Worm (Caenorhabditis elegans) whole organism, L4 larva: ENCODE results near the gene him-3.
A peak's percentile ranks its signal among the peaks of the same experiment; 100 is the strongest.

ENCODE experiments used
- D1046.2 ChIP-seq: fragments of 200-800 bp; sonication (Bioruptor generic); IDR thresholded peaks from 2 replicates; pipeline ENCODE4 v1.3.6; 2022; ENCODE audit warnings: missing genetic modification characterization, missing compliant biosample characterization
- Y105C5A.15 ChIP-seq: fragments of 200-800 bp; sonication (Bioruptor generic); IDR thresholded peaks from 2 replicates; pipeline ENCODE4 v1.3.6; 2022; ENCODE audit warnings: missing genetic modification characterization, missing compliant biosample characterization
- Y5F2A.4 ChIP-seq: fragments of 200-800 bp; sonication (Bioruptor generic); optimal IDR thresholded peaks from 2 replicates; lab custom pipeline; 2018; ENCODE audit warnings: mild to moderate bottlenecking, missing genetic modification characterization, missing compliant biosample characterization
- Y75B8A.6 ChIP-seq: fragments of 200-800 bp; sonication (Bioruptor generic); IDR thresholded peaks from 2 replicates; pipeline ENCODE4 v1.3.6; 2022; ENCODE audit warnings: missing genetic modification reagents, missing genetic modification characterization, missing compliant biosample characterization
- ZK337.2 ChIP-seq: fragments of 200-800 bp; sonication (Bioruptor generic); IDR thresholded peaks from 2 replicates; pipeline ENCODE4 v1.3.6; 2022; ENCODE audit warnings: missing genetic modification reagents, missing genetic modification characterization, missing compliant biosample characterization
- aly-2 ChIP-seq: sonication (generic microtip); optimal IDR thresholded peaks from 2 replicates; lab custom pipeline; 2018; ENCODE audit warnings: missing biosample characterization, missing genetic modification characterization
- attf-4 ChIP-seq: sonication (generic microtip); optimal IDR thresholded peaks from 3 replicates; lab custom pipeline; 2017; ENCODE audit warnings: missing biosample characterization, missing genetic modification characterization
- ceh-20 ChIP-seq: fragments of 200-800 bp; sonication (Bioruptor generic); IDR thresholded peaks from 2 replicates; pipeline ENCODE4 v1.3.6; 2022; ENCODE audit warnings: missing genetic modification reagents, missing genetic modification characterization, missing compliant biosample characterization
- ceh-28 ChIP-seq: fragments of 150-350 bp; optimal IDR thresholded peaks from 2 replicates; lab custom pipeline; 2014; ENCODE audit warnings: missing biosample characterization, missing genetic modification reagents, missing genetic modification characterization
- ceh-32 ChIP-seq: sonication (generic microtip); optimal IDR thresholded peaks from 2 replicates; lab custom pipeline; 2016; ENCODE audit warnings: mild to moderate bottlenecking, missing genetic modification characterization, missing compliant biosample characterization; ENCODE audit not compliant: poor library complexity
- ceh-82 ChIP-seq: sonication (generic microtip); optimal IDR thresholded peaks from 2 replicates; lab custom pipeline; 2017; ENCODE audit warnings: missing biosample characterization, missing genetic modification characterization
- cey-2 ChIP-seq: sonication (generic microtip); optimal IDR thresholded peaks from 3 replicates; lab custom pipeline; 2017; ENCODE audit warnings: missing genetic modification characterization, mild to moderate bottlenecking, missing compliant biosample characterization, antibody characterized with exemption, borderline replicate concordance; ENCODE audit not compliant: insufficient read depth
- ctbp-1 ChIP-seq: fragments of 200-800 bp; sonication (Bioruptor generic); IDR thresholded peaks from 2 replicates; pipeline ENCODE4 v1.3.6; 2022; ENCODE audit warnings: missing genetic modification reagents, missing genetic modification characterization, missing compliant biosample characterization
- daf-19 ChIP-seq: fragments of 200-800 bp; sonication (Bioruptor generic); conservative IDR thresholded peaks from 2 replicates; pipeline ENCODE4 v1.3.6; 2022; ENCODE audit warnings: missing genetic modification characterization, missing compliant biosample characterization
- daf-8 ChIP-seq: fragments of 200-800 bp; sonication (Bioruptor generic); IDR thresholded peaks from 2 replicates; pipeline ENCODE4 v1.3.6; 2022; ENCODE audit warnings: missing genetic modification characterization, missing compliant biosample characterization
- dmd-9 ChIP-seq: fragments of 200-800 bp; sonication (Bioruptor generic); IDR thresholded peaks from 2 replicates; pipeline ENCODE4 v1.3.6; 2022; ENCODE audit warnings: missing genetic modification reagents, missing genetic modification characterization, missing compliant biosample characterization
- dve-1 ChIP-seq: sonication (generic microtip); optimal IDR thresholded peaks from 2 replicates; lab custom pipeline; 2017; ENCODE audit warnings: antibody characterized with exemption, mild to moderate bottlenecking, missing genetic modification characterization, missing compliant biosample characterization; ENCODE audit not compliant: insufficient read depth
- gei-8 ChIP-seq: fragments of 200-800 bp; sonication (Bioruptor generic); optimal IDR thresholded peaks from 2 replicates; lab custom pipeline; 2018; ENCODE audit warnings: mild to moderate bottlenecking, missing genetic modification characterization, missing compliant biosample characterization
- hif-1 ChIP-seq, 2 experiments: sonication (generic microtip); optimal IDR thresholded peaks; 2 replicates each; lab custom pipeline; 2016 to 2017; ENCODE audit warnings: missing compliant biosample characterization in 2 of 2, missing genetic modification characterization in 2 of 2, missing genetic modification reagents in 2 of 2, missing genotype in 2 of 2, mild to moderate bottlenecking in 1 of 2
- hlh-11 ChIP-seq: fragments of 200-800 bp; sonication (Bioruptor generic); optimal IDR thresholded peaks from 2 replicates; lab custom pipeline; 2018; ENCODE audit warnings: mild to moderate bottlenecking, missing genetic modification characterization, missing compliant biosample characterization
- hmg-1.1 ChIP-seq: fragments of 200-800 bp; sonication (Bioruptor generic); IDR thresholded peaks from 2 replicates; pipeline ENCODE4 v1.3.6; 2022; ENCODE audit warnings: missing genetic modification reagents, missing genetic modification characterization, missing compliant biosample characterization
- lim-7 ChIP-seq: fragments of 200-800 bp; sonication (Bioruptor generic); IDR thresholded peaks from 2 replicates; pipeline ENCODE4 v1.3.6; 2022; ENCODE audit warnings: missing genetic modification characterization, missing compliant biosample characterization
- lin-1 ChIP-seq: fragments of 200-800 bp; sonication (Bioruptor generic); IDR thresholded peaks from 2 replicates; pipeline ENCODE4 v1.3.6; 2022; ENCODE audit warnings: missing genetic modification reagents, missing genetic modification characterization, missing compliant biosample characterization
- lin-13 ChIP-seq: fragments of 150-350 bp; optimal IDR thresholded peaks from 2 replicates; lab custom pipeline; 2014; ENCODE audit warnings: missing biosample characterization, missing genetic modification reagents, missing genetic modification characterization
- lin-38 ChIP-seq: fragments of 200-800 bp; sonication (Bioruptor generic); IDR thresholded peaks from 2 replicates; pipeline ENCODE4 v1.3.6; 2022; ENCODE audit warnings: missing genetic modification reagents, missing genetic modification characterization, missing compliant biosample characterization
- lir-3 ChIP-seq: sonication (generic microtip); optimal IDR thresholded peaks from 2 replicates; lab custom pipeline; 2016; ENCODE audit warnings: mild to moderate bottlenecking, missing genetic modification characterization, missing compliant biosample characterization
- madf-5 ChIP-seq, 2 experiments: fragments of 200-800 bp; sonication (Bioruptor generic); IDR thresholded peaks; 2 replicates each; pipeline ENCODE4 v1.3.6; 2022; ENCODE audit warnings: missing compliant biosample characterization in 2 of 2, missing genetic modification characterization in 2 of 2
- madf-9 ChIP-seq: fragments of 200-800 bp; sonication (Bioruptor generic); conservative IDR thresholded peaks from 2 replicates; pipeline ENCODE4 v1.3.6; 2022; ENCODE audit warnings: missing genetic modification reagents, missing genetic modification characterization, missing compliant biosample characterization
- mdl-1 ChIP-seq, 2 experiments: fragments of 150-350 bp in 1 of 2; sonication (generic microtip) in 1 of 2; optimal IDR thresholded peaks; 2 replicates each; lab custom pipeline; 2014 to 2017; ENCODE audit warnings: missing biosample characterization in 2 of 2, missing genetic modification characterization in 2 of 2
- mxl-3 ChIP-seq: fragments of 200-800 bp; sonication (Bioruptor generic); optimal IDR thresholded peaks from 2 replicates; lab custom pipeline; 2018; ENCODE audit warnings: mild to moderate bottlenecking, missing genetic modification characterization, missing compliant biosample characterization
- nhr-10 ChIP-seq: fragments of 150-350 bp; optimal IDR thresholded peaks from 2 replicates; lab custom pipeline; 2014; ENCODE audit warnings: missing biosample characterization, missing genetic modification characterization
- nhr-111 ChIP-seq: fragments of 200-800 bp; sonication (Bioruptor generic); optimal IDR thresholded peaks from 2 replicates; lab custom pipeline; 2018; ENCODE audit warnings: mild to moderate bottlenecking, missing genetic modification characterization, missing compliant biosample characterization
- nhr-237 ChIP-seq: sonication (generic microtip); optimal IDR thresholded peaks from 2 replicates; lab custom pipeline; 2017; ENCODE audit warnings: missing biosample characterization, missing genetic modification characterization
- nhr-41 ChIP-seq: fragments of 200-800 bp; sonication (Bioruptor generic); IDR thresholded peaks from 2 replicates; pipeline ENCODE4 v1.3.6; 2022; ENCODE audit warnings: missing genetic modification reagents, missing genetic modification characterization, missing compliant biosample characterization
- nhr-48 ChIP-seq: sonication (generic microtip); optimal IDR thresholded peaks from 2 replicates; lab custom pipeline; 2016; ENCODE audit warnings: mild to moderate bottlenecking, missing genetic modification characterization, missing compliant biosample characterization
- nhr-76 ChIP-seq: fragments of 150-350 bp; optimal IDR thresholded peaks from 2 replicates; lab custom pipeline; 2014; ENCODE audit warnings: missing biosample characterization, missing genetic modification characterization
- pha-4 ChIP-seq, 2 experiments: fragments of 150-350 bp in 1 of 2; fragments of 200-800 bp in 1 of 2; sonication (Bioruptor generic) in 1 of 2; IDR thresholded peaks in 1 of 2; optimal IDR thresholded peaks in 1 of 2; 2 replicates each; pipeline versions ENCODE4 v1.3.6 to Lab custom; 2014 to 2022; ENCODE audit warnings: missing genetic modification characterization in 2 of 2, missing genetic modification reagents in 2 of 2, missing biosample characterization in 1 of 2, missing compliant biosample characterization in 1 of 2
- rbr-2 ChIP-seq: sonication (generic microtip); optimal IDR thresholded peaks from 2 replicates; lab custom pipeline; 2016; ENCODE audit warnings: missing genotype, missing genetic modification characterization, missing compliant biosample characterization
- set-16 ChIP-seq: fragments of 200-800 bp; sonication (Bioruptor generic); IDR thresholded peaks from 2 replicates; pipeline ENCODE4 v1.3.6; 2022; ENCODE audit warnings: missing genetic modification reagents, missing genetic modification characterization, missing compliant biosample characterization
- snpc-1.2 ChIP-seq: fragments of 200-800 bp; sonication (Bioruptor generic); IDR thresholded peaks from 2 replicates; pipeline ENCODE4 v1.3.6; 2022; ENCODE audit warnings: missing genetic modification reagents, missing genetic modification characterization, missing compliant biosample characterization
- snpc-4 ChIP-seq: fragments of 150-350 bp; optimal IDR thresholded peaks from 2 replicates; lab custom pipeline; 2014; ENCODE audit warnings: missing biosample characterization, missing genetic modification characterization
- spr-3 ChIP-seq: fragments of 200-800 bp; sonication (Bioruptor generic); optimal IDR thresholded peaks from 2 replicates; lab custom pipeline; 2018; ENCODE audit warnings: mild to moderate bottlenecking, missing genetic modification characterization, missing compliant biosample characterization
- tag-97 ChIP-seq: fragments of 200-800 bp; sonication (Bioruptor generic); IDR thresholded peaks from 2 replicates; pipeline ENCODE4 v1.3.6; 2022; ENCODE audit warnings: missing genetic modification characterization, missing compliant biosample characterization
- unc-130 ChIP-seq: sonication (generic microtip); optimal IDR thresholded peaks from 2 replicates; lab custom pipeline; 2016; ENCODE audit warnings: missing genetic modification reagents, missing genetic modification characterization, missing compliant biosample characterization
- unc-39 ChIP-seq: sonication (generic microtip); optimal IDR thresholded peaks from 2 replicates; lab custom pipeline; 2017; ENCODE audit warnings: missing biosample characterization, missing genetic modification characterization
- unc-62 ChIP-seq, 3 experiments: fragments of 150-350 bp in 1 of 3; sonication (generic microtip); optimal IDR thresholded peaks in 2 of 3; peaks in 1 of 3; 1 replicate in 1 of 3; 2 replicates in 2 of 3; lab custom pipeline; 2014 to 2017; ENCODE audit warnings: missing biosample characterization in 3 of 3, missing genetic modification characterization in 3 of 3, missing genetic modification reagents in 3 of 3, missing genotype in 1 of 3
- vab-7 ChIP-seq: fragments of 200-800 bp; sonication (Bioruptor generic); IDR thresholded peaks from 2 replicates; pipeline ENCODE4 v1.3.6; 2022; ENCODE audit warnings: missing genetic modification reagents, missing genetic modification characterization, missing compliant biosample characterization
- zfp-3 ChIP-seq: fragments of 200-800 bp; sonication (Bioruptor generic); conservative IDR thresholded peaks from 2 replicates; pipeline ENCODE4 v1.3.6; 2022; ENCODE audit warnings: missing genetic modification reagents, missing genetic modification characterization, missing compliant biosample characterization
- zip-11 ChIP-seq: fragments of 200-800 bp; sonication (Bioruptor generic); IDR thresholded peaks from 2 replicates; pipeline ENCODE4 v1.3.6; 2022; ENCODE audit warnings: missing genetic modification characterization, missing compliant biosample characterization
- zip-2 ChIP-seq: fragments of 150-350 bp; optimal IDR thresholded peaks from 2 replicates; lab custom pipeline; 2014; ENCODE audit warnings: missing biosample characterization, missing genetic modification characterization
- ztf-11 ChIP-seq: fragments of 150-350 bp; optimal IDR thresholded peaks from 2 replicates; lab custom pipeline; 2014; ENCODE audit warnings: missing biosample characterization, missing genetic modification characterization

him-3 gene

ce11 chrIV:7016502-7016901 is 39.2 kb downstream of the him-3 start (continued):
- TF ChIP-seq zip-11 (GFP tag; lab: Robert Waterston, UW) (no peak), dmd-9 (GFP tag; lab: Robert Waterston, UW) (no peak), attf-4 (no peak), lin-38 (GFP tag; lab: Robert Waterston, UW) (0 out of 2 replicates have a peak, but pooled peaks have one; percentile 14), nhr-111 (GFP tag; lab: Kevin White, UChicago) (no peak), nhr-10 (no peak), ztf-11 (tag; lab: Kevin White, UChicago) (no peak), madf-9 (GFP tag; lab: Robert Waterston, UW) (no peak), snpc-1.2 (no peak), lin-1 (GFP tag; lab: Robert Waterston, UW) (no peak), ctbp-1 (GFP tag; lab: Robert Waterston, UW) (no peak), unc-39 (tag; lab: Kevin White, UChicago) (no peak), nhr-41 (GFP tag; lab: Robert Waterston, UW) (no peak), ceh-20 (GFP tag; lab: Robert Waterston, UW) (no peak), ceh-28 (tag; lab: Kevin White, UChicago) (no peak), daf-8 (GFP tag; lab: Robert Waterston, UW) (no peak), hif-1 (tag; optimal IDR thresholded peaks at IDR 0.05; lab: Kevin White, UChicago) (no peak), mxl-3 (GFP tag; lab: Kevin White, UChicago) (no peak), ceh-82 (no peak), Y5F2A.4 (GFP tag; lab: Kevin White, UChicago) (no peak), spr-3 (GFP tag; lab: Kevin White, UChicago) (no peak), ceh-32 (tag; lab: Kevin White, UChicago) (no peak), vab-7 (no peak), dve-1 (tag; lab: Kevin White, UChicago) (peak; percentile 78), pha-4 (GFP tag; IDR thresholded peaks at IDR 0.05; lab: Robert Waterston, UW) (no peak), pha-4 (tag; optimal IDR thresholded peaks at IDR 0.05; lab: Kevin White, UChicago) (no peak), gei-8 (GFP tag; lab: Kevin White, UChicago) (no peak), Y105C5A.15 (GFP tag; lab: Robert Waterston, UW) (no peak), aly-2 (tag; lab: Kevin White, UChicago) (no peak), unc-62 (GFP tag; optimal IDR thresholded peaks at IDR 0.05 in 1 of 2; lab: Kevin White, UChicago) (no peak), unc-62 (tag; optimal IDR thresholded peaks at IDR 0.05; lab: Kevin White, UChicago) (no peak), nhr-237 (tag; lab: Kevin White, UChicago) (no peak), lin-13 (GFP tag; lab: Kevin White, UChicago) (no peak), nhr-76 (tag; lab: Kevin White, UChicago) (no peak), unc-130 (no peak), D1046.2 (GFP tag; lab: Robert Waterston, UW) (no peak), Y75B8A.6 (GFP tag; lab: Robert Waterston, UW) (no peak), hlh-11 (tag; lab: Kevin White, UChicago) (peak; percentile 49), zip-2 (tag; lab: Kevin White, UChicago) (no peak), daf-19 (GFP tag; lab: Robert Waterston, UW) (no peak), rbr-2 (tag; lab: Kevin White, UChicago) (peak; percentile 30), mdl-1 (tag; optimal IDR thresholded peaks at IDR 0.05; lab: Kevin White, UChicago) (peak in 1 of 2 experiments; percentile 60), tag-97 (GFP tag; lab: Robert Waterston, UW) (no peak), zfp-3 (GFP tag; lab: Robert Waterston, UW) (no peak), madf-5 (GFP tag; IDR thresholded peaks at IDR 0.05; lab: Robert Waterston, UW) (no peak), ZK337.2 (GFP tag; lab: Robert Waterston, UW) (no peak), nhr-48 (tag; lab: Kevin White, UChicago) (no peak), set-16 (GFP tag; lab: Robert Waterston, UW) (no peak), cey-2 (tag; lab: Kevin White, UChicago) (no peak), hmg-1.1 (GFP tag; lab: Robert Waterston, UW) (no peak), lir-3 (no peak), snpc-4 (tag; lab: Kevin White, UChicago) (no peak), lim-7 (GFP tag; lab: Robert Waterston, UW) (no peak)
